Fruit fly (Drosophila melanogaster): Measurements from ENCODE around the gene CG14285.

Gene CG14285

DNA sequence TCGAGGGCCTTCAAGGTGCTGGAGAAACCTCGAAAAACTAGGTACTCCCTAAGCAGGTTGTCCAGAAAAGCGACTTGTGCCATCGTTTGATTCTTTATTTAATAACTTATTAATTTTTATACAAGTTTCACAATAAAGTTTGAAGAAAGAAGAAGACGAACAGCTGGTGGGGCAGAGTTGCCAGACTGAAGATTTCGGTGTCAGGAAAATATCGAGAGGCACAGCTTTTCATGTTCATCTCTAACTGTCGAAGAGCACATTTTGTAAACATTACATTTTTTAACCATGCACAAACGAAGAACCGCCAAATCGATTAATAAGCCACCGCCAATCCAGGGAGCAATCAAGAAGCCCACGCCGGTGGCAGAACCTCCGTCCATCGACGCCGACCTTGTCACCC is 1.0 kb upstream of the CG14285 start, which contains the start of the genes CG6005 and CG14286:
TSS of gene CG6005 (minus strand) at position 169 of the 400 bp plus-strand sequence.
TSS of gene CG14286 (plus strand) at position 231 of the 400 bp plus-strand sequence.
- TF ChIP-seq CG12768 (GFP tag; optimal IDR thresholded peaks at IDR 0.05) (no peak), kay (GFP tag; ENCODE audit: borderline replicate concordance) (no peak), cic (GFP tag; optimal IDR thresholded peaks at IDR 0.05) (no peak), Crg-1 (GFP tag; optimal IDR thresholded peaks at IDR 0.05) (peak; percentile 29), Hr96 (GFP tag; optimal IDR thresholded peaks at IDR 0.05) (peak; percentile 33), Mnt (GFP tag; optimal IDR thresholded peaks at IDR 0.05) (peak; percentile 70), CG14711 (tag; optimal IDR thresholded peaks at IDR 0.05) (peak; percentile 3), CG11617 (GFP tag; optimal IDR thresholded peaks at IDR 0.05) (peak; percentile 25), tj (GFP tag; optimal IDR thresholded peaks at IDR 0.05) (peak; percentile 51), bab1 (GFP tag; optimal IDR thresholded peaks at IDR 0.05) (peak; percentile 18), cnc (optimal IDR thresholded peaks at IDR 0.05) (no peak), CG7045 (GFP tag; optimal IDR thresholded peaks at IDR 0.05) (no peak), ovo (GFP tag; optimal IDR thresholded peaks at IDR 0.05) (peak; percentile 23), CG1620 (GFP tag; optimal IDR thresholded peaks at IDR 0.05) (peak; percentile 77), CG7101 (tag; optimal IDR thresholded peaks at IDR 0.05) (peak; percentile 30)

DNA sequence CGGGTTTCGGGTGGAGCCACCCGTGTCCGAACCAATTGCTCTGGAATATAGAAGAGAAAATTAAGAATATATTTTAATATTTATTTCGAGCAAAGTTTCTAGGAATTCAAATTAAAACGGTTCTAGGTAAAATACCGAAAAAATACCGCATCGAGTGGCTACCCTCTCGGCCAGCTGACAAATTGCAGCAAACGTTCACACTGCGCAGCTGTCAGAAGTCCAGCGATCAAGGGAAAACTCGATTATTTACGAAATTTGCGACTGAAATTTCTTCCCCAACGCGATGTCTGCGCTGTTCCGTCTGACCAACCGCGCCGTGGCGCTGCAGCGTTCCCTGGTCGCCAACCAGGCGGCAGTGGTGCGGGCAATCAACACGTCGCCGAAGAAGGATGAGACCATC is 2.3 kb downstream of the CG14285 start, which contains the start of gene NP15.6:
TSS of gene NP15.6 (plus strand) at position 204 of the 400 bp plus-strand sequence.
- TF ChIP-seq Clk (GFP tag; optimal IDR thresholded peaks at IDR 0.05), result no peak
- TF ChIP-seq CG14711 (tag; optimal IDR thresholded peaks at IDR 0.05), result no peak
- no peak for TF ChIP-seq Crg-1 (GFP tag; optimal IDR thresholded peaks at IDR 0.05)
- no peak for TF ChIP-seq tj (GFP tag; optimal IDR thresholded peaks at IDR 0.05)
- no peak for TF ChIP-seq CG5204 (GFP tag; optimal IDR thresholded peaks at IDR 0.05)
- no peak for TF ChIP-seq cic (GFP tag; optimal IDR thresholded peaks at IDR 0.05)
- no peak for TF ChIP-seq cnc (optimal IDR thresholded peaks at IDR 0.05)

DNA sequence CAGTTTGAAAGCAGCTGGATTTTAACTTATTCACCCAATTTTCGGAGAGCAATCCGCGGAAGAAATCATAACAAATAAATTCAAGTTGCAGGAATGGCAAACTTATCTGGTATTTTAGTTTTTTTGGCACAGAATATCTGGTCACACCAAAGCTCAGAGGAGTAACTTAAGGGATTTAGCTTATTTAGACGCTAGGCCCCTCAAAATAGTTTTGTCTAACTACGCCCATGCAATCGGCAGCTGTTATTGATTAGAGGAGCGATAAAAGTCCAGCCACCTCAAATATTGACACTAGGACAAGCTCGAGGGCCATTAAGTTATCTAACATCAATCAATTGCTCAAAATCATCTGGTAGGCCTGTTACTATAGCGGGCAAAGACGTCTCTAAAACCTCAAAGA is 3.9 kb downstream of the CG14285 start, which contains the start of the genes GatA and P5cr:
TSS of gene GatA (minus strand) at position 100 of the 400 bp plus-strand sequence.
TSS of gene P5cr (plus strand) at position 174 of the 400 bp plus-strand sequence.
- TF ChIP-seq Clk (GFP tag; optimal IDR thresholded peaks at IDR 0.05) (peak; percentile 65), CG33017 (tag; optimal IDR thresholded peaks at IDR 0.05) (peak; percentile 88), toe (GFP tag; optimal IDR thresholded peaks at IDR 0.05) (no peak), cic (GFP tag; optimal IDR thresholded peaks at IDR 0.05) (peak; percentile 59), CG1620 (GFP tag; optimal IDR thresholded peaks at IDR 0.05) (peak; percentile 75), CG7045 (GFP tag; optimal IDR thresholded peaks at IDR 0.05) (peak; percentile 85), pad (GFP tag; optimal IDR thresholded peaks at IDR 0.05) (peak; percentile 56), Hr96 (GFP tag; optimal IDR thresholded peaks at IDR 0.05) (peak; percentile 40), cnc (optimal IDR thresholded peaks at IDR 0.05) (no peak), Crg-1 (GFP tag; optimal IDR thresholded peaks at IDR 0.05) (peak; percentile 86), kay (GFP tag; ENCODE audit: borderline replicate concordance) (no peak), CG11617 (GFP tag; optimal IDR thresholded peaks at IDR 0.05) (peak; percentile 72), CG14711 (tag; optimal IDR thresholded peaks at IDR 0.05) (peak; percentile 80), ovo (GFP tag; optimal IDR thresholded peaks at IDR 0.05) (peak; percentile 26), CG12768 (GFP tag; optimal IDR thresholded peaks at IDR 0.05) (peak; percentile 83), CG7101 (tag; optimal IDR thresholded peaks at IDR 0.05) (peak; percentile 86), bab1 (GFP tag; optimal IDR thresholded peaks at IDR 0.05) (peak; percentile 68), Mnt (GFP tag; optimal IDR thresholded peaks at IDR 0.05) (peak; percentile 75), CG5204 (GFP tag; optimal IDR thresholded peaks at IDR 0.05) (no peak), tj (GFP tag; optimal IDR thresholded peaks at IDR 0.05) (peak; percentile 8)

DNA sequence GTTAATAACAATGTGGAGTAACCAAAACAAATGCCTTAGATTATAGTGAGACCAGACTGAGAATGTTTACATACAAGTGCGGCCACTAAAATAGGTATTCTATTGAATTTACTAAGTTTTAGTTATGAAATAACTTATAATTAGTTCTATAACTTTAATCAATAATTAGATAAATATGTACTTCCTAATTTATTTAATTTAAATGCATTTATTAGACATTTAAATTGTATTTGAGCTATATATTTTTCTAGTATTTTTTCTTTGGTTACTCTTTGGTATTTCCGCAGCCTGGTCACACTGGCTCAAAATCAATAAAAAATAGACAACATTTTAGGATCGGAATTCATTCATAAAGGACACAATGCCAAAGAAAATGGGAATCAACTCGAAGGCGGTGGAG is 6.3 kb downstream of the CG14285 start, which contains the start of the genes Prp18 and CG6013:
TSS of gene Prp18 (minus strand) at position 62 of the 400 bp plus-strand sequence.
TSS of gene CG6013 (plus strand) at position 294 of the 400 bp plus-strand sequence.
- TF ChIP-seq CG5204 (GFP tag; optimal IDR thresholded peaks at IDR 0.05) (no peak), CG1620 (GFP tag; optimal IDR thresholded peaks at IDR 0.05) (no peak), Clk (GFP tag; optimal IDR thresholded peaks at IDR 0.05) (no peak), pad (GFP tag; optimal IDR thresholded peaks at IDR 0.05) (peak; percentile 8), CG7101 (tag; optimal IDR thresholded peaks at IDR 0.05) (peak; percentile 77), cnc (optimal IDR thresholded peaks at IDR 0.05) (no peak), toe (GFP tag; optimal IDR thresholded peaks at IDR 0.05) (no peak), Mnt (GFP tag; optimal IDR thresholded peaks at IDR 0.05) (no peak), CG33017 (tag; optimal IDR thresholded peaks at IDR 0.05) (peak; percentile 63), CG7045 (GFP tag; optimal IDR thresholded peaks at IDR 0.05) (peak; percentile 36), CG12768 (GFP tag; optimal IDR thresholded peaks at IDR 0.05) (no peak), ovo (GFP tag; optimal IDR thresholded peaks at IDR 0.05) (no peak), CG11617 (GFP tag; optimal IDR thresholded peaks at IDR 0.05) (peak; percentile 53), cic (GFP tag; optimal IDR thresholded peaks at IDR 0.05) (no peak), Hr96 (GFP tag; optimal IDR thresholded peaks at IDR 0.05) (no peak), bab1 (GFP tag; optimal IDR thresholded peaks at IDR 0.05) (peak; percentile 75), kay (GFP tag; ENCODE audit: borderline replicate concordance) (no peak), CG14711 (tag; optimal IDR thresholded peaks at IDR 0.05) (peak; percentile 72), tj (GFP tag; optimal IDR thresholded peaks at IDR 0.05) (no peak)

DNA sequence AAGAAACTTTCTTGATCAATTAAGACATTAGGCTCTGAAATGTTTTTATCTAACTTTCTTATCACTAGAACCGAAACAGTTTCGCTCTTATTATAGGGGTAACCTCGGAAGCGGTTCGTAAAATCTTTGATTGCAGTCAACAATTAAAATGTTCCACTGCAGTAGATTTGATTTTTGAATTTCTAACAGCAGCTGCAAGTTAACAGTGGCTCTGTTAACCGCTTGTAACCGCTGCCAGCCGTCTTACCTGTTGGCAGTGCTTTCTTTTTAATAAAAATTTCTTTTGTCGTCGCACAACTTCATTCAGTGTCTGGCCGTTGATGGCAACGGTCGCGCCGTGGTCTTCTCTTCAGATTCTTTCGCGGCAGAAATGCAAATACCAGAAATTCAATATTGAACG is 8.3 kb downstream of the CG14285 start, which contains the start of gene CG6026:
TSS of gene CG6026 (plus strand) at position 301 of the 400 bp plus-strand sequence.
- no peak for TF ChIP-seq Mnt (GFP tag; optimal IDR thresholded peaks at IDR 0.05)
- no peak for TF ChIP-seq CG11617 (GFP tag; optimal IDR thresholded peaks at IDR 0.05)

DNA sequence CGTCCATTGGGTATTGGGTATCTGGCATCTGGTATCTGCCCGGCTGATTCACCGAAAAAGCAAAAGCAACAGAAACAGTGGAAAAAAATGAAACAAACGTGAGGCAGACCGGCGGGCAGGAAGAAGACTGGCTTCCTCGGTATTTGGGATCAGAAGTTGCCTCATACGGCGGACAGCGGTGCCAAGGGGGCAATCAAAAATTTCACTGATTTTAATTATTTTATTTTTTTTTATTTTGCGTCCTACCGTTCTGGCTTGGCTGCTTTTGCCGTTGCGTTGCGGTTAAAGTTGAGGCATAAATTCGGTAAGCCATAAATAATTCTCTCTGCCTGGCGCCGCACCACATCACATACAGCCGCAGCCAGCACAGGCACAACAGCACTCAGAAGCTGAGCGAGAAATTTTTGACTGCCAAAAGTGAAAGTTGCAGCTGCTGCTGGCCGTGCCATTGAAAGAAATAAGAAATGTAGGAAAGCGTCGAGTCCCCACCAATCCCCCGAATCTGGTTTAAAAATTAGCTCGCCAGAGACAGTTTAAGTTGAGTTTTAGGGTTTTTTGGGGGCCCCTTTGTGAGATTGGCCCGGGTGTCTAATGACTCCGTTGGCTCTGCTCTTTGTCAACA is 11.7 kb downstream of the CG14285 start:
- no peak for TF ChIP-seq cic (GFP tag; optimal IDR thresholded peaks at IDR 0.05)
- TF ChIP-seq Crg-1 (GFP tag; optimal IDR thresholded peaks at IDR 0.05), result no peak
- TF ChIP-seq CG14711 (tag; optimal IDR thresholded peaks at IDR 0.05), result no peak
- TF ChIP-seq kay (GFP tag; ENCODE audit: borderline replicate concordance), result no peak
